Worm (Caenorhabditis elegans): Measurements from ENCODE around the gene clec-194.

- TF ChIP-seq K12H6.12 (tag; optimal IDR thresholded peaks at IDR 0.05): no peak
- TF ChIP-seq let-607 (tag; optimal IDR thresholded peaks at IDR 0.05): no peak
- no peak for TF ChIP-seq lag-1 (GFP tag; IDR thresholded peaks at IDR 0.05)
- TF ChIP-seq cebp-1 (GFP tag; IDR thresholded peaks at IDR 0.05): no peak
- no peak for TF ChIP-seq cebp-1 (tag; optimal IDR thresholded peaks at IDR 0.05)
- TF ChIP-seq B0019.2 (GFP tag; conservative IDR thresholded peaks at IDR 0.05): no peak
- no peak for TF ChIP-seq lin-40 (tag; optimal IDR thresholded peaks at IDR 0.05)
These were observed 17.6 kb upstream of the clec-194 start, which contains the start of gene Y116A8A.2 for ce11 chrIV:16813825-16814224.

Measured in whole organism, young adult.